Fruit fly (Drosophila melanogaster) whole organism, embryonic: Measurements from ENCODE around the gene dls.

Source experiments
- B-H1 ChIP-seq: fragments of 200-800 bp; sonication (Bioruptor generic); IDR thresholded peaks from 3 replicates; pipeline ENCODE4 v1.3.6; 2022; ENCODE audit warnings: missing biosample characterization, missing genetic modification characterization
- CG10267 ChIP-seq: fragments of 200-800 bp; sonication (Bioruptor generic); optimal IDR thresholded peaks from 2 replicates; lab custom pipeline; 2018; ENCODE audit warnings: missing biosample characterization, mild to moderate bottlenecking, missing genetic modification characterization, moderate library complexity
- CG10979 ChIP-seq: fragments of 200-800 bp; sonication (Bioruptor generic); optimal IDR thresholded peaks from 2 replicates; lab custom pipeline; 2018; ENCODE audit warnings: missing biosample characterization, mild to moderate bottlenecking, missing genetic modification characterization, moderate library complexity
- CG11398 ChIP-seq: fragments of 200-800 bp; sonication (Bioruptor generic); optimal IDR thresholded peaks from 2 replicates; lab custom pipeline; 2016; ENCODE audit warnings: missing biosample characterization, missing genetic modification characterization
- CG1233 ChIP-seq: fragments of 200-800 bp; sonication (Bioruptor generic); optimal IDR thresholded peaks from 4 replicates; lab custom pipeline; 2018; ENCODE audit warnings: missing biosample characterization, mild to moderate bottlenecking, missing genetic modification characterization
- CG12744 ChIP-seq: fragments of 200-800 bp; sonication (Bioruptor generic); optimal IDR thresholded peaks from 2 replicates; lab custom pipeline; 2016; ENCODE audit warnings: missing biosample characterization, missing genetic modification characterization
- CG1529 ChIP-seq: fragments of 200-800 bp; sonication (Bioruptor generic); optimal IDR thresholded peaks from 3 replicates; lab custom pipeline; 2018; ENCODE audit warnings: missing biosample characterization, missing genetic modification characterization
- CG1792 ChIP-seq: fragments of 200-800 bp; sonication (Bioruptor generic); optimal IDR thresholded peaks from 2 replicates; lab custom pipeline; 2016; ENCODE audit warnings: missing biosample characterization, missing genetic modification characterization
- CG30020 ChIP-seq: fragments of 200-800 bp; optimal IDR thresholded peaks from 2 replicates; lab custom pipeline; 2019; ENCODE audit warnings: missing biosample characterization, mild to moderate bottlenecking, missing genetic modification characterization, moderate library complexity
- CG34376 ChIP-seq: fragments of 200-800 bp; sonication (Bioruptor generic); optimal IDR thresholded peaks from 2 replicates; lab custom pipeline; 2018; ENCODE audit warnings: missing biosample characterization, mild to moderate bottlenecking, missing genetic modification characterization
- CG3726 ChIP-seq: fragments of 200-800 bp; sonication (Bioruptor generic); IDR thresholded peaks from 3 replicates; pipeline ENCODE4, ENCODE4 v1.3.6; 2022; ENCODE audit warnings: missing biosample characterization, missing genetic modification characterization
- CG42726 ChIP-seq: fragments of 200-800 bp; sonication (Bioruptor generic); IDR thresholded peaks from 2 replicates; pipeline ENCODE4 v1.3.6; 2022; ENCODE audit warnings: missing biosample characterization, missing genetic modification characterization; ENCODE audit not compliant: partially characterized antibody
- CG4328 ChIP-seq: fragments of 200-800 bp; sonication (Bioruptor generic); optimal IDR thresholded peaks from 3 replicates; lab custom pipeline; 2017; ENCODE audit warnings: missing biosample characterization, missing genetic modification reagents, missing genetic modification characterization
- CG43689 ChIP-seq: fragments of 200-800 bp; sonication (Bioruptor generic); IDR thresholded peaks from 2 replicates; pipeline ENCODE4 v1.3.6; 2022; ENCODE audit warnings: missing biosample characterization, missing genetic modification characterization
- CG4424 ChIP-seq: fragments of 200-800 bp; sonication (Bioruptor generic); optimal IDR thresholded peaks from 3 replicates; lab custom pipeline; 2016; ENCODE audit warnings: missing biosample characterization, missing genetic modification characterization
- CG4707 ChIP-seq: fragments of 200-800 bp; sonication (Bioruptor generic); optimal IDR thresholded peaks from 2 replicates; lab custom pipeline; 2018; ENCODE audit warnings: missing biosample characterization, mild to moderate bottlenecking, missing genetic modification characterization, moderate library complexity
- CG6654 ChIP-seq: fragments of 200-800 bp; sonication (Bioruptor generic); optimal IDR thresholded peaks from 2 replicates; lab custom pipeline; 2017; ENCODE audit warnings: missing biosample characterization, mild to moderate bottlenecking, missing genetic modification characterization
- CG6683 ChIP-seq: fragments of 200-800 bp; sonication (Bioruptor generic); optimal IDR thresholded peaks from 2 replicates; lab custom pipeline; 2017; ENCODE audit warnings: missing biosample characterization, mild to moderate bottlenecking, missing genetic modification characterization, missing genetic modification reagents
- CG6791 ChIP-seq: fragments of 200-800 bp; sonication (Bioruptor generic); IDR thresholded peaks from 3 replicates; pipeline ENCODE4 v1.3.6; 2022; ENCODE audit warnings: missing biosample characterization, missing genetic modification characterization; ENCODE audit not compliant: partially characterized antibody
- CG8089 ChIP-seq: fragments of 200-800 bp; sonication (Bioruptor generic); optimal IDR thresholded peaks from 3 replicates; lab custom pipeline; 2016; ENCODE audit warnings: missing biosample characterization, missing genetic modification characterization
- CG8359 ChIP-seq: fragments of 200-800 bp; sonication (Bioruptor generic); optimal IDR thresholded peaks from 2 replicates; lab custom pipeline; 2017; ENCODE audit warnings: missing biosample characterization, mild to moderate bottlenecking, missing genetic modification characterization, borderline replicate concordance
- CG9797 ChIP-seq: fragments of 200-800 bp; sonication (Bioruptor generic); optimal IDR thresholded peaks from 3 replicates; lab custom pipeline; 2018; ENCODE audit warnings: missing biosample characterization, mild to moderate bottlenecking, missing genetic modification characterization
- Dref ChIP-seq: fragments of 200-800 bp; sonication (Bioruptor generic); IDR thresholded peaks from 2 replicates; pipeline ENCODE4 v1.3.6; 2022; ENCODE audit warnings: missing biosample characterization, missing genetic modification characterization
- Eip74EF ChIP-seq, 2 experiments: fragments of 200-800 bp in 1 of 2; fragments of >200 bp in 1 of 2; sonication (Bioruptor generic) in 1 of 2; optimal IDR thresholded peaks; 2 replicates each; lab custom pipeline; 2017 to 2019; ENCODE audit warnings: missing biosample characterization in 2 of 2, missing genetic modification characterization in 2 of 2, mild to moderate bottlenecking in 1 of 2, moderate library complexity in 1 of 2
- Elba2 ChIP-seq: fragments of 200-800 bp; sonication (Bioruptor generic); optimal IDR thresholded peaks from 3 replicates; lab custom pipeline; 2016; ENCODE audit warnings: missing biosample characterization, missing genetic modification characterization
- Fer1 ChIP-seq: fragments of 200-800 bp; sonication (Bioruptor generic); optimal IDR thresholded peaks from 2 replicates; lab custom pipeline; 2017; ENCODE audit warnings: missing biosample characterization, mild to moderate bottlenecking, missing genetic modification characterization
- Lhr ChIP-seq: fragments of 200-800 bp; sonication (Bioruptor generic); optimal IDR thresholded peaks from 3 replicates; lab custom pipeline; 2017; ENCODE audit warnings: mild to moderate bottlenecking, missing biosample characterization, missing genetic modification reagents, missing genetic modification characterization
- Lpt ChIP-seq: fragments of >200 bp; optimal IDR thresholded peaks from 2 replicates; lab custom pipeline; 2018; ENCODE audit warnings: missing biosample characterization, missing genetic modification characterization
- Taf1 ChIP-seq: fragments of 200-800 bp; sonication (Bioruptor generic); IDR thresholded peaks from 2 replicates; pipeline ENCODE4 v1.3.6; 2022; ENCODE audit warnings: missing biosample characterization, missing genetic modification characterization
- abd-A ChIP-seq: fragments of 200-800 bp; sonication (Bioruptor generic); optimal IDR thresholded peaks from 3 replicates; lab custom pipeline; 2019; ENCODE audit warnings: missing biosample characterization, mild to moderate bottlenecking, missing genetic modification characterization, moderate library complexity
- bcd ChIP-seq: fragments of 200-800 bp; sonication (Bioruptor generic); optimal IDR thresholded peaks from 2 replicates; lab custom pipeline; 2017; ENCODE audit warnings: missing biosample characterization, mild to moderate bottlenecking, missing genetic modification characterization
- br ChIP-seq: fragments of >200 bp; optimal IDR thresholded peaks from 2 replicates; lab custom pipeline; 2017
- cato ChIP-seq: fragments of 200-800 bp; sonication (Bioruptor generic); optimal IDR thresholded peaks from 2 replicates; lab custom pipeline; 2016; ENCODE audit warnings: missing biosample characterization, missing genetic modification characterization, borderline replicate concordance
- dati ChIP-seq: fragments of 200-800 bp; sonication (Bioruptor generic); IDR thresholded peaks from 2 replicates; pipeline ENCODE4 v1.3.6; 2022; ENCODE audit warnings: missing biosample characterization, missing genetic modification characterization
- dm ChIP-seq: fragments of 200-800 bp; sonication (Bioruptor generic); optimal IDR thresholded peaks from 3 replicates; lab custom pipeline; 2016; ENCODE audit warnings: missing biosample characterization, missing genetic modification characterization
- ems ChIP-seq: fragments of 200-800 bp; sonication (Bioruptor generic); optimal IDR thresholded peaks from 3 replicates; lab custom pipeline; 2016; ENCODE audit warnings: missing biosample characterization, missing genetic modification characterization
- gt ChIP-seq: fragments of 200-800 bp; sonication (Bioruptor generic); IDR thresholded peaks from 2 replicates; pipeline ENCODE4 v1.3.6; 2022; ENCODE audit warnings: missing biosample characterization, missing genetic modification characterization
- her ChIP-seq: fragments of 200-800 bp; sonication (Bioruptor generic); optimal IDR thresholded peaks from 2 replicates; lab custom pipeline; 2016; ENCODE audit warnings: missing biosample characterization, missing genetic modification characterization
- kay ChIP-seq: fragments of 200-800 bp; sonication (Bioruptor generic); optimal IDR thresholded peaks from 2 replicates; lab custom pipeline; 2016; ENCODE audit warnings: missing biosample characterization, missing genetic modification characterization
- klu ChIP-seq: fragments of 200-800 bp; sonication (Bioruptor generic); IDR thresholded peaks from 2 replicates; pipeline ENCODE4 v1.3.6; 2022; ENCODE audit warnings: missing biosample characterization, missing genetic modification characterization
- kni ChIP-seq: fragments of 200-800 bp; sonication (Bioruptor generic); optimal IDR thresholded peaks from 3 replicates; lab custom pipeline; 2017; ENCODE audit warnings: mild to moderate bottlenecking, missing biosample characterization, missing genetic modification reagents, missing genetic modification characterization
- org-1 ChIP-seq: fragments of 200-800 bp; sonication (Bioruptor generic); optimal IDR thresholded peaks from 2 replicates; lab custom pipeline; 2017; ENCODE audit warnings: missing biosample characterization, missing genetic modification characterization
- pfk ChIP-seq: fragments of 200-800 bp; sonication (Bioruptor generic); optimal IDR thresholded peaks from 2 replicates; lab custom pipeline; 2018; ENCODE audit warnings: missing biosample characterization, mild to moderate bottlenecking, missing genetic modification characterization, moderate library complexity
- row ChIP-seq: fragments of 200-800 bp; sonication (Bioruptor generic); IDR thresholded peaks from 3 replicates; pipeline ENCODE4 v1.3.6; 2022; ENCODE audit warnings: missing biosample characterization, missing genetic modification characterization
- run ChIP-seq: fragments of 200-800 bp; sonication (Bioruptor generic); optimal IDR thresholded peaks from 3 replicates; lab custom pipeline; 2018; ENCODE audit warnings: missing biosample characterization, mild to moderate bottlenecking, missing genetic modification characterization
- shn ChIP-seq: fragments of 200-800 bp; sonication (Bioruptor generic); optimal IDR thresholded peaks from 3 replicates; lab custom pipeline; 2016; ENCODE audit warnings: missing biosample characterization, missing genetic modification characterization
- slou ChIP-seq: fragments of 200-800 bp; sonication (Bioruptor generic); optimal IDR thresholded peaks from 3 replicates; lab custom pipeline; 2016; ENCODE audit warnings: missing biosample characterization, missing genetic modification characterization
- sr ChIP-seq: fragments of 200-800 bp; sonication (Bioruptor generic); IDR thresholded peaks from 3 replicates; pipeline ENCODE4 v1.3.6; 2022; ENCODE audit warnings: missing biosample characterization, missing genetic modification characterization
- tgo ChIP-seq: fragments of 200-800 bp; sonication (Bioruptor generic); IDR thresholded peaks from 3 replicates; pipeline ENCODE4 v1.3.6; 2022; ENCODE audit warnings: missing biosample characterization, missing genetic modification characterization
- wor ChIP-seq: fragments of 200-800 bp; sonication (Bioruptor generic); IDR thresholded peaks from 2 replicates; pipeline ENCODE4 v1.3.6; 2022; ENCODE audit warnings: missing biosample characterization, missing genetic modification characterization

dls gene

dm6 chr3L:16161847-16162556, 39.1 kb upstream of the dls start (continued):
- TF ChIP-seq Eip74EF (GFP tag; optimal IDR thresholded peaks at IDR 0.05; lab: Kevin White, UChicago): peak in 1 of 2 experiments; percentile 57
- TF ChIP-seq CG8089 (GFP tag; lab: Kevin White, UChicago): peak; percentile 51
- peak; percentile 23 for TF ChIP-seq CG12744
- peak; percentile 59 for TF ChIP-seq CG34376 (GFP tag; lab: Kevin White, UChicago)
- no peak for TF ChIP-seq CG43689 (GFP tag; lab: Robert Waterston, UW)
- peak; percentile 57 for TF ChIP-seq org-1 (GFP tag; lab: Kevin White, UChicago)
- peak; percentile 52 for TF ChIP-seq abd-A (tag; lab: Kevin White, UChicago)
- TF ChIP-seq CG6654 (GFP tag; lab: Kevin White, UChicago): no peak
- TF ChIP-seq CG4707 (GFP tag; lab: Kevin White, UChicago): peak; percentile 40
- no peak for TF ChIP-seq ems (GFP tag; lab: Kevin White, UChicago)
- TF ChIP-seq br: no peak
- peak; percentile 23 for TF ChIP-seq run (tag; lab: Kevin White, UChicago)
- TF ChIP-seq CG8359: no peak
- TF ChIP-seq CG3726 (GFP tag; lab: Robert Waterston, UW): no peak
- peak; percentile 92 for TF ChIP-seq Fer1 (GFP tag; lab: Kevin White, UChicago)
- TF ChIP-seq CG42726 (GFP tag; lab: Robert Waterston, UW): no peak
- no peak for TF ChIP-seq CG9797 (GFP tag; lab: Kevin White, UChicago)
- TF ChIP-seq klu (GFP tag; lab: Robert Waterston, UW): no peak
- TF ChIP-seq CG6791 (GFP tag; lab: Robert Waterston, UW): no peak
- TF ChIP-seq Elba2 (GFP tag; lab: Kevin White, UChicago): no peak
- TF ChIP-seq CG4328 (GFP tag; lab: Kevin White, UChicago): peak; percentile 43
- TF ChIP-seq dm (GFP tag; lab: Kevin White, UChicago): peak; percentile 1
- TF ChIP-seq gt (GFP tag; lab: Robert Waterston, UW): no peak
- no peak for TF ChIP-seq CG30020
- TF ChIP-seq CG10979 (tag; lab: Kevin White, UChicago): peak; percentile 71
- TF ChIP-seq row (GFP tag; lab: Robert Waterston, UW): peak; percentile 87
- TF ChIP-seq Lpt: no peak
- peak; percentile 34 for TF ChIP-seq CG11398 (GFP tag; lab: Kevin White, UChicago)
- TF ChIP-seq dati: 0 out of 2 replicates have a peak, but pooled peaks have one; percentile 1
- TF ChIP-seq kay: no peak
- peak; percentile 69 for TF ChIP-seq CG4424 (GFP tag; lab: Kevin White, UChicago)
- peak; percentile 24 for TF ChIP-seq kni (GFP tag; lab: Kevin White, UChicago)
- peak; percentile 59 for TF ChIP-seq shn (GFP tag; lab: Kevin White, UChicago)
- TF ChIP-seq her (GFP tag; lab: Kevin White, UChicago): peak; percentile 71
- peak; percentile 38 for TF ChIP-seq cato (GFP tag; lab: Kevin White, UChicago)
- TF ChIP-seq bcd (GFP tag; lab: Kevin White, UChicago): peak; percentile 63
- peak; percentile 56 for TF ChIP-seq Taf1 (GFP tag; lab: Robert Waterston, UW)
- peak; percentile 51 for TF ChIP-seq CG1233 (GFP tag; lab: Kevin White, UChicago)
- TF ChIP-seq CG6683 (GFP tag; lab: Kevin White, UChicago): peak; percentile 52
- TF ChIP-seq tgo (GFP tag; lab: Robert Waterston, UW): peak; percentile 69; the same call in 2 of the 3 replicates
- TF ChIP-seq CG1792 (GFP tag; lab: Kevin White, UChicago): peak; percentile 39
- peak; percentile 68 for TF ChIP-seq CG1529 (GFP tag; lab: Kevin White, UChicago)
- no peak for TF ChIP-seq pfk
- TF ChIP-seq CG10267 (tag; lab: Kevin White, UChicago): peak; percentile 54
- TF ChIP-seq slou: no peak
- no peak for TF ChIP-seq Dref (GFP tag; lab: Robert Waterston, UW)
- peak; percentile 27; the same call in 1 of the 3 replicates for TF ChIP-seq B-H1 (GFP tag; lab: Robert Waterston, UW)
- TF ChIP-seq sr: no peak
- no peak for TF ChIP-seq wor
- peak; percentile 6 for TF ChIP-seq Lhr (GFP tag; lab: Kevin White, UChicago)
